Worm (Caenorhabditis elegans) whole organism, young adult: ENCODE results near the gene W04D2.4.

Source experiments
- K12H6.12 ChIP-seq: fragments of 200-800 bp; sonication (Bioruptor generic); optimal IDR thresholded peaks from 2 replicates; lab custom pipeline; 2018; ENCODE audit warnings: mild to moderate bottlenecking, missing genetic modification characterization, missing compliant biosample characterization
- Y53F4B.3 ChIP-seq: fragments of 200-800 bp; sonication (Bioruptor generic); IDR thresholded peaks from 2 replicates; pipeline ENCODE4 v1.3.6; 2022; ENCODE audit warnings: missing genetic modification reagents, missing genetic modification characterization, missing compliant biosample characterization
- ceh-27 ChIP-seq: fragments of 200-800 bp; sonication (Bioruptor generic); optimal IDR thresholded peaks from 2 replicates; lab custom pipeline; 2018; ENCODE audit warnings: mild to moderate bottlenecking, missing genetic modification characterization, moderate library complexity, missing compliant biosample characterization
- efl-1 ChIP-seq: fragments of 150-350 bp; optimal IDR thresholded peaks from 2 replicates; lab custom pipeline; 2014; ENCODE audit warnings: missing biosample characterization, missing genetic modification reagents, missing genetic modification characterization
- lin-54 ChIP-seq: fragments of 200-800 bp; sonication (Bioruptor generic); optimal IDR thresholded peaks from 2 replicates; lab custom pipeline; 2018; ENCODE audit warnings: mild to moderate bottlenecking, missing genetic modification characterization, missing compliant biosample characterization
- mcd-1 ChIP-seq: fragments of 200-800 bp; sonication (Bioruptor generic); IDR thresholded peaks from 2 replicates; pipeline ENCODE4 v1.3.6; 2022; ENCODE audit warnings: missing genetic modification reagents, missing genetic modification characterization, missing compliant biosample characterization
- nhr-90 ChIP-seq: sonication (generic microtip); optimal IDR thresholded peaks from 2 replicates; lab custom pipeline; 2016; ENCODE audit warnings: missing genotype, mild to moderate bottlenecking, missing genetic modification characterization, missing compliant biosample characterization
- unc-62 ChIP-seq: fragments of 150-350 bp; optimal IDR thresholded peaks from 2 replicates; lab custom pipeline; 2014; ENCODE audit warnings: missing biosample characterization, missing genetic modification reagents, missing genetic modification characterization
- ztf-18 ChIP-seq: sonication (generic microtip); optimal IDR thresholded peaks from 2 replicates; lab custom pipeline; 2016; ENCODE audit warnings: missing genotype, mild to moderate bottlenecking, missing genetic modification characterization, missing compliant biosample characterization
- ztf-3 ChIP-seq: fragments of 200-800 bp; sonication (Bioruptor generic); optimal IDR thresholded peaks from 2 replicates; lab custom pipeline; 2018; ENCODE audit warnings: mild to moderate bottlenecking, missing genetic modification characterization, missing compliant biosample characterization

DNA sequence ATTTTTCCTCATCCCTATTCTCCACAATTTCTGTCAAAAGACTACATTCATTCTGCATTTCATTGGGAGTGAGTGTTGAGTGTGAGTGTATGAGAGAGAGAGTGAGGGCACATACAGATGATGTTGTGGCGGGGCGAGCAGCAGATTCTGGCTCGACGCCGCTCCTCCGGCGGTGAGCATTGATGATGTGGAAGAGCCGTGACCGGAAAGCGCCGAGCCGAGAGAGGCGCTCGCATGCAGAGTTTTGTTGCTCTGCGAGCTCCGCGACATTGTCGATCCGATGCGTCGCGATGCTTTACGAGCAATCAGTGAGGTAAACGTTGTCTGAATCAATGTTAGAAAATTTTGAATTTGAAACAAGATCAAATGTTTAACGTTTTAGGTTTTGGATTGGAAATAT, 41.9 kb downstream of the W04D2.4 start:
- TF ChIP-seq lin-54 (GFP tag; lab: Kevin White, UChicago) (no peak), efl-1 (GFP tag; lab: Kevin White, UChicago) (no peak), ztf-3 (GFP tag; lab: Kevin White, UChicago) (no peak), ceh-27 (GFP tag; lab: Kevin White, UChicago) (no peak), mcd-1 (GFP tag; lab: Robert Waterston, UW) (no peak), K12H6.12 (tag; lab: Kevin White, UChicago) (no peak), ztf-18 (tag; lab: Kevin White, UChicago) (no peak), nhr-90 (tag; lab: Kevin White, UChicago) (no peak), Y53F4B.3 (no peak), unc-62 (GFP tag; lab: Kevin White, UChicago) (no peak)
